Fruit fly (Drosophila melanogaster): ENCODE measurements around the gene Wnk.
A peak's percentile ranks its signal among the peaks of the same experiment; 100 is the strongest.

Gene Wnk

dm6 chr3L:21536857-21537256, 17.9 kb downstream of the Wnk start, which contains the start of gene Rpn10 (continued):
- peak; percentile 99 for TF ChIP-seq BEAF-32 (GFP tag; optimal IDR thresholded peaks at IDR 0.05)
- TF ChIP-seq dysf (GFP tag; IDR thresholded peaks at IDR 0.05): no peak
- TF ChIP-seq CG7928 (GFP tag; optimal IDR thresholded peaks at IDR 0.05): no peak
- TF ChIP-seq Hey (tag; optimal IDR thresholded peaks at IDR 0.05): no peak
- TF ChIP-seq exex (tag; optimal IDR thresholded peaks at IDR 0.05): no peak
- no peak for TF ChIP-seq Gsc (GFP tag; IDR thresholded peaks at IDR 0.05)
- TF ChIP-seq shn (GFP tag; optimal IDR thresholded peaks at IDR 0.05): no peak
- no peak for TF ChIP-seq jigr1 (GFP tag; IDR thresholded peaks at IDR 0.05)
- peak; percentile 98 for TF ChIP-seq bbx (GFP tag; IDR thresholded peaks at IDR 0.05; ENCODE audit: partially characterized antibody)
- TF ChIP-seq Jarid2 (GFP tag; optimal IDR thresholded peaks at IDR 0.05): no peak
- TF ChIP-seq Ravus (GFP tag; IDR thresholded peaks at IDR 0.05): no peak
- no peak for TF ChIP-seq stc (GFP tag; IDR thresholded peaks at IDR 0.05)
- no peak for TF ChIP-seq z (GFP tag; IDR thresholded peaks at IDR 0.05)
- TF ChIP-seq CG2120 (GFP tag; optimal IDR thresholded peaks at IDR 0.05): peak; percentile 54
- TF ChIP-seq CG12104 (GFP tag; optimal IDR thresholded peaks at IDR 0.05): no peak
- no peak for TF ChIP-seq CG12744 (GFP tag; optimal IDR thresholded peaks at IDR 0.05)
- no peak for TF ChIP-seq pros (GFP tag; optimal IDR thresholded peaks at IDR 0.05)
- TF ChIP-seq ara (GFP tag; IDR thresholded peaks at IDR 0.05): no peak
- TF ChIP-seq CG10979 (tag; optimal IDR thresholded peaks at IDR 0.05): peak; percentile 8
- TF ChIP-seq D (optimal IDR thresholded peaks at IDR 0.05): no peak
- no peak for TF ChIP-seq D (GFP tag; optimal IDR thresholded peaks at IDR 0.05)
- TF ChIP-seq CG12942 (GFP tag; optimal IDR thresholded peaks at IDR 0.05): no peak
- no peak for TF ChIP-seq jing (GFP tag; optimal IDR thresholded peaks at IDR 0.05)
- no peak for TF ChIP-seq dan (GFP tag; IDR thresholded peaks at IDR 0.05)
- no peak for TF ChIP-seq Optix (GFP tag; IDR thresholded peaks at IDR 0.05)
- TF ChIP-seq CG17359 (tag; optimal IDR thresholded peaks at IDR 0.05): no peak
- TF ChIP-seq CG1233 (GFP tag; optimal IDR thresholded peaks at IDR 0.05): no peak
- no peak for TF ChIP-seq bab2 (GFP tag; optimal IDR thresholded peaks at IDR 0.05)
- no peak for TF ChIP-seq CG8924 (tag; optimal IDR thresholded peaks at IDR 0.05)
- no peak for TF ChIP-seq h (optimal IDR thresholded peaks at IDR 0.05)
- no peak for TF ChIP-seq cwo (GFP tag; optimal IDR thresholded peaks at IDR 0.05)
- peak; percentile 69 for TF ChIP-seq gro (GFP tag; optimal IDR thresholded peaks at IDR 0.05)
- no peak for TF ChIP-seq danr (GFP tag; IDR thresholded peaks at IDR 0.05)
- TF ChIP-seq amos (GFP tag; IDR thresholded peaks at IDR 0.05; ENCODE audit: partially characterized antibody): peak; percentile 99
- TF ChIP-seq Pdp1 (GFP tag; optimal IDR thresholded peaks at IDR 0.05): peak; percentile 8 to 86
- peak; percentile 94 for TF ChIP-seq tna (GFP tag; IDR thresholded peaks at IDR 0.05; ENCODE audit: partially characterized antibody)
- no peak for TF ChIP-seq Dfd (GFP tag; optimal IDR thresholded peaks at IDR 0.05)
- no peak for TF ChIP-seq onecut (GFP tag; IDR thresholded peaks at IDR 0.05)
- TF ChIP-seq CG4730 (GFP tag; IDR thresholded peaks at IDR 0.05): no peak
- no peak for TF ChIP-seq CG14441 (GFP tag; IDR thresholded peaks at IDR 0.05)
- TF ChIP-seq slp2 (GFP tag; optimal IDR thresholded peaks at IDR 0.05): no peak
- TF ChIP-seq tio (GFP tag; optimal IDR thresholded peaks at IDR 0.05): no peak
- no peak for TF ChIP-seq NK7.1 (GFP tag; optimal IDR thresholded peaks at IDR 0.05)
- TF ChIP-seq Xbp1 (GFP tag; optimal IDR thresholded peaks at IDR 0.05): peak; percentile 58
- TF ChIP-seq cg (GFP tag; optimal IDR thresholded peaks at IDR 0.05): no peak
- TF ChIP-seq jumu (GFP tag; optimal IDR thresholded peaks at IDR 0.05): no peak
- no peak for TF ChIP-seq BtbVII (GFP tag; optimal IDR thresholded peaks at IDR 0.05)
- TF ChIP-seq sd (tag; optimal IDR thresholded peaks at IDR 0.05): no peak
- TF ChIP-seq sima (GFP tag; optimal IDR thresholded peaks at IDR 0.05): no peak
- no peak for TF ChIP-seq peb (GFP tag; IDR thresholded peaks at IDR 0.05)
- peak; percentile 98 for TF ChIP-seq CG13287 (GFP tag; IDR thresholded peaks at IDR 0.05; ENCODE audit: partially characterized antibody)
- TF ChIP-seq Atf3 (GFP tag; optimal IDR thresholded peaks at IDR 0.05): no peak
- no peak for TF ChIP-seq Lpt (GFP tag; optimal IDR thresholded peaks at IDR 0.05)
